Worm (Caenorhabditis elegans) whole organism, early embryonic: ENCODE data around the gene ippk-1.

Source experiments
- B0310.2 ChIP-seq: sonication (generic microtip); optimal IDR thresholded peaks from 2 replicates; lab custom pipeline; 2016; ENCODE audit warnings: mild to moderate bottlenecking, missing genetic modification characterization, missing compliant biosample characterization
- F13C5.2 ChIP-seq: sonication (generic microtip); optimal IDR thresholded peaks from 2 replicates; lab custom pipeline; 2017; ENCODE audit warnings: mild to moderate bottlenecking, missing genetic modification characterization, inconsistent platforms, missing compliant biosample characterization
- aly-1 ChIP-seq: sonication (generic microtip); optimal IDR thresholded peaks from 2 replicates; lab custom pipeline; 2016; ENCODE audit warnings: missing genetic modification characterization, missing compliant biosample characterization
- ama-1 ChIP-seq: fragments of 150-350 bp; optimal IDR thresholded peaks from 2 replicates; lab custom pipeline; 2014
- ceh-13 ChIP-seq: fragments of 200-800 bp; sonication (Bioruptor generic); optimal IDR thresholded peaks from 2 replicates; lab custom pipeline; 2018; ENCODE audit warnings: mild to moderate bottlenecking, missing genetic modification characterization, missing compliant biosample characterization
- ceh-36 ChIP-seq: sonication (generic microtip); optimal IDR thresholded peaks from 2 replicates; lab custom pipeline; 2016; ENCODE audit warnings: missing genetic modification characterization, inconsistent platforms, missing compliant biosample characterization
- ets-7 ChIP-seq: sonication (generic microtip); optimal IDR thresholded peaks from 2 replicates; lab custom pipeline; 2016; ENCODE audit warnings: missing genotype, missing genetic modification characterization, missing compliant biosample characterization
- flt-1 ChIP-seq: fragments of 200-800 bp; sonication (Bioruptor generic); IDR thresholded peaks from 2 replicates; pipeline ENCODE4 v1.3.6; 2022; ENCODE audit warnings: missing genetic modification characterization, missing compliant biosample characterization
- hmbx-1 ChIP-seq: sonication (generic microtip); optimal IDR thresholded peaks from 2 replicates; lab custom pipeline; 2016; ENCODE audit warnings: mild to moderate bottlenecking, missing genetic modification characterization, missing compliant biosample characterization
- hmg-4 ChIP-seq: fragments of 200-800 bp; sonication (Bioruptor generic); optimal IDR thresholded peaks from 2 replicates; lab custom pipeline; 2018; ENCODE audit warnings: mild to moderate bottlenecking, missing genetic modification characterization, missing compliant biosample characterization
- hnd-1 ChIP-seq: sonication (generic microtip); optimal IDR thresholded peaks from 2 replicates; lab custom pipeline; 2016; ENCODE audit warnings: missing genetic modification characterization, missing compliant biosample characterization
- pes-1 ChIP-seq: fragments of 200-800 bp; sonication (Bioruptor generic); IDR thresholded peaks from 2 replicates; pipeline ENCODE4 v1.3.6; 2022; ENCODE audit warnings: missing genetic modification reagents, missing genetic modification characterization, missing compliant biosample characterization
- scrt-1 ChIP-seq: fragments of 200-800 bp; sonication (Bioruptor generic); IDR thresholded peaks from 2 replicates; pipeline ENCODE4 v1.3.6; 2022; ENCODE audit warnings: missing genetic modification characterization, missing compliant biosample characterization
- sea-1 ChIP-seq: fragments of 200-800 bp; sonication (Bioruptor generic); conservative IDR thresholded peaks from 2 replicates; pipeline ENCODE4 v1.3.6; 2022; ENCODE audit warnings: missing genetic modification characterization, missing compliant biosample characterization
- tbx-11 ChIP-seq: fragments of 200-800 bp; sonication (Bioruptor generic); IDR thresholded peaks from 2 replicates; pipeline ENCODE4 v1.3.6; 2022; ENCODE audit warnings: missing genetic modification characterization, missing compliant biosample characterization
- tbx-37 ChIP-seq: fragments of 200-800 bp; sonication (Bioruptor generic); conservative IDR thresholded peaks from 2 replicates; pipeline ENCODE4 v1.3.6; 2022; ENCODE audit warnings: missing genetic modification reagents, missing genetic modification characterization, missing compliant biosample characterization
- tra-4 ChIP-seq: sonication (generic microtip); optimal IDR thresholded peaks from 2 replicates; lab custom pipeline; 2017; ENCODE audit warnings: missing genetic modification characterization, missing compliant biosample characterization

ippk-1 gene

ce11 chrII:12023315-12023878, 19.3 kb upstream of the ippk-1 start, which contains the start of gene Y17G7B.12:
Gene Y17G7B.12, plus strand, starts transcription at chrII:12023861.
- TF ChIP-seq F13C5.2 (tag; lab: Kevin White, UChicago) (peak; percentile 22), pes-1 (GFP tag; lab: Robert Waterston, UW) (no peak)

DNA sequence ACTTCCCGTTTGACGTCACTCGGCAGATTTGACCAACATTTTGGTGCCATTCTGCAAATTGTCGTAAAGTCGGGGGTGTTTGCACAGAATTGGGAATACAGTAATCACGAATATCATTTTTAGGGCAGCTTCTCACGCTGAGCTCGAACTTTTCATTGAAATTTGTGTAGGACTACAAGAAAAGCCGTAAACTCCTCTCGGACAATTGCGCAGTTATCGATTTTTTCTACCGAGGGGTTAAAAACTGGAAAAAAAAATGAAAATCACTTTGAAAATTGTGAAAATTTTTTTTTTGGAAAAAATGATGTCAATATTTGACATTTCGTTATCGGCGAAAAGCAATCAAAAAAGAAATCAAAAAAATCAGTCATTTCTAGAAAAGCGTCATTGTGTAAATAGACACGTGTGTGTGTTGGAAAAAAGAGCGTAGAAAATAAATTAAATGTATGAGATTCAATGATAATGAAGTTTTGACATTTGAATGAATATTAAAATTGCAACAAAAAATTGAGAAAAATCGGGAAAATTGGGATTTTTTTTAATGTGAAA, 14.9 kb upstream of the ippk-1 start, which contains the start of gene Y17G7B.8:
Gene Y17G7B.8 (minus strand): TSS at position 51 of the 549 bp plus-strand sequence.
- TF ChIP-seq tra-4 (no peak), ceh-13 (no peak), hmbx-1 (tag; lab: Kevin White, UChicago) (no peak), tbx-37 (GFP tag; lab: Robert Waterston, UW) (no peak), tbx-11 (GFP tag; lab: Robert Waterston, UW) (no peak), F13C5.2 (tag; lab: Kevin White, UChicago) (no peak), B0310.2 (tag; lab: Kevin White, UChicago) (no peak), scrt-1 (GFP tag; lab: Robert Waterston, UW) (no peak), hnd-1 (tag; lab: Kevin White, UChicago) (no peak), ets-7 (tag; lab: Kevin White, UChicago) (no peak), flt-1 (GFP tag; lab: Robert Waterston, UW) (no peak), pes-1 (GFP tag; lab: Robert Waterston, UW) (no peak), hmg-4 (no peak), sea-1 (GFP tag; lab: Robert Waterston, UW) (no peak), ama-1 (lab: Kevin White, UChicago) (no peak), ceh-36 (no peak), aly-1 (tag; lab: Kevin White, UChicago) (no peak)

DNA sequence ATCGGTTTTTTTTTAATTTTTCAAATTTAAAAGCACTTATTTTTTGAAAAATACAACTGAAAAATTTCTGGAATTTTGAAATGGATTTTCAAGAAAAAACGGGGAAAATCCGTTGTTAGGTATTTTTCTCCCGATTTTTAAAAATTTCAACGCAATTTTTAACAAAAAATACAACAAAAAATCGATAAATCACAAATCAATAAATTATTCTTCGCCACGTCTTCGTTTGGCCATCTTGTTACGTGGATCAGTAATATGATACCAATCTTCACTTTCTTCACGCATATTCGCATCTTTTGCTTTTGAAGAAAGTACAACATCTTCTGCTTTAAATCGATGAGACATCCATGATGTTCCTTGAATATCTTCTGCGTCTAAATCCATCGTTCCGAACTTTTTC, 14.0 kb upstream of the ippk-1 start:
- no peak for TF ChIP-seq hnd-1 (tag; lab: Kevin White, UChicago)
- no peak for TF ChIP-seq hmbx-1 (tag; lab: Kevin White, UChicago)

DNA sequence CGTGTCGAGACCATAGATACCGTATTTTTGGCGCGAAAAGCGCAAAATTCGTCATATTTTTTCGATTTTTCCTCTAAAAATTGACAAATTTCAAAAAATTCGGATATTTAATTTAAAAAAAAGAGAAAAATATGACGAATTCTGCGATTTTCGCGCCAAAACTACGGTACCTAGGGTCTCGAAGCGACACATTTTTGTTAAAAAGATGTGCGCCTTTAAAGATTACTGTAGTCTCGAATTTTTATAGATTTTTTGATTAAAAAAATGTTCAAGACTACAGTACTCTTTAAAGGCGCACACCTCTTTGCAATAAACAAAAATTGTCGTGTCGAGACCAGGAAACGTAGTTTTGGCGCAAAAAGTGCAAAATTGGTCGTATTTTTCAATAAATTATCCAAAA, 6.6 kb upstream of the ippk-1 start:
- TF ChIP-seq aly-1 (tag; lab: Kevin White, UChicago) = no peak
- TF ChIP-seq F13C5.2 (tag; lab: Kevin White, UChicago) = no peak
- no peak for TF ChIP-seq scrt-1 (GFP tag; lab: Robert Waterston, UW)
- no peak for TF ChIP-seq hmbx-1 (tag; lab: Kevin White, UChicago)
- TF ChIP-seq ets-7 (tag; lab: Kevin White, UChicago) = no peak
- no peak for TF ChIP-seq B0310.2 (tag; lab: Kevin White, UChicago)
- no peak for TF ChIP-seq pes-1 (GFP tag; lab: Robert Waterston, UW)
- TF ChIP-seq hmg-4 = no peak
- no peak for TF ChIP-seq tra-4
- TF ChIP-seq ceh-13 = no peak
- TF ChIP-seq hnd-1 (tag; lab: Kevin White, UChicago) = no peak
- TF ChIP-seq tbx-37 (GFP tag; lab: Robert Waterston, UW) = no peak
- no peak for TF ChIP-seq sea-1 (GFP tag; lab: Robert Waterston, UW)
- TF ChIP-seq ama-1 (lab: Kevin White, UChicago) = no peak
- no peak for TF ChIP-seq flt-1 (GFP tag; lab: Robert Waterston, UW)
- TF ChIP-seq tbx-11 (GFP tag; lab: Robert Waterston, UW) = no peak

DNA sequence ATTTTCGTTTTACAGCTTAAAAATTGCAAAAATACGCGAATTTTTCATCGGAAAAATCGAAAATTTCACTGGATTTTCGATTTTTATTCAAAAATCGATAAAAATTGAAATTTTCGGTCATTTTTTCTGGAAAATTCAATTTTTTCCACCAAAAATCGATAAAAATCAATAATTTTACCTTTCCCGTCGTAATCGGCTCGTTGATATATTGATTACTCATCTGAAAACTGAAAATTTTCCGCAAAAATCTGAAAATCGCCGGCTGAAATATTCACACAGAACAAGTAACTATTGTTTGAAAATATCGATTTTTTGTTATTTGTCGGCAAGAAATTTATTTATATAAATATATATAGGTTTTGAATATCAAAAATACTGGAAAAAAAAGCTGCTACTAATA, 6.2 kb upstream of the ippk-1 start, which contains the start of gene cyn-16:
Gene cyn-16 (minus strand): TSS at position 227 of the 400 bp plus-strand sequence.
- TF ChIP-seq ceh-36 = no peak
- TF ChIP-seq aly-1 (tag; lab: Kevin White, UChicago) = no peak
- no peak for TF ChIP-seq B0310.2 (tag; lab: Kevin White, UChicago)

DNA sequence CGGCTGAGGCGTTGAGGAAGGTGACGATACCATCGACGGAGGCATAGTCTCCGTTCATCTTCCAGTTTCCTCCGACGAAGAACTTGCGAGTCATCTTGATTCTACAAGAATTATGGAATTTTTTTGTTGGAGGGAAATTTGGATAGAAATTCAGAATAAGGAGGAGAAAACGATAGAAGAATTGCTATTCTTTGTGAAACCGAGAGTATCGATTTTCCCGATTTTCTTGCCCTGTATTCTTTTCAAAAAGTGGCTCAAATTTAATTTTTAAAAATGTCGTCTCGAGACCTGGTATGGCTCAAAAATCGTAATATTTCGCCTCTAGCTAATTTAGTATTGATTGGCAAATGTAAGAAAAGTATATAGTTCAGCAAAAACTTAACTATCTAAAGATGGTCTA, 3.7 kb upstream of the ippk-1 start, which contains the start of gene tpi-1:
Gene tpi-1 (minus strand): TSS at position 101 of the 400 bp plus-strand sequence.
- TF ChIP-seq ceh-13 = no peak
- TF ChIP-seq B0310.2 (tag; lab: Kevin White, UChicago) = no peak
- TF ChIP-seq scrt-1 (GFP tag; lab: Robert Waterston, UW) = no peak
- TF ChIP-seq aly-1 (tag; lab: Kevin White, UChicago) = no peak
- TF ChIP-seq sea-1 (GFP tag; lab: Robert Waterston, UW) = no peak
- no peak for TF ChIP-seq ama-1 (lab: Kevin White, UChicago)
- no peak for TF ChIP-seq F13C5.2 (tag; lab: Kevin White, UChicago)
- TF ChIP-seq pes-1 (GFP tag; lab: Robert Waterston, UW) = no peak
- TF ChIP-seq tra-4 = no peak
- TF ChIP-seq ets-7 (tag; lab: Kevin White, UChicago) = no peak
- TF ChIP-seq ceh-36 = no peak
- TF ChIP-seq hnd-1 (tag; lab: Kevin White, UChicago) = no peak
- TF ChIP-seq tbx-37 (GFP tag; lab: Robert Waterston, UW) = no peak
- TF ChIP-seq tbx-11 (GFP tag; lab: Robert Waterston, UW) = no peak
- no peak for TF ChIP-seq hmbx-1 (tag; lab: Kevin White, UChicago)
- TF ChIP-seq hmg-4 = no peak
- no peak for TF ChIP-seq flt-1 (GFP tag; lab: Robert Waterston, UW)

DNA sequence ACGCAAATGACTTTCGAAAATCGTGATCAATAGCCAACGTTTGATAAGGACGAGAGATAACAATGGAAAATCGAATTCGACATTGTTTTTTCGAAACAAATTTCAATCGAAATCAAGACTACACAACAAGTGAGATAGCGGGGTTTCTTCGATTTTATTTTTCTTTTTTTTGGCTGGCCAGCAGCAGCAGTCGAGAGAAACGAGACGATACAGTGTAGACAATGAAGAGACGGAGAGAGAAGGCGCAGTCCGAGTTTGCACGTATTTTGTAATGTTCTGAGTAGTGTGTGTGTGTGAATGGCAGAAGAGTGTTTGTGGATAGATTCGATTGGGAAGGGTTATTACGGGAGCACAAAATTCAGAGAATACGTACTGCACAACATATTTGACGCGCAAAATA, 2.5 kb upstream of the ippk-1 start:
- TF ChIP-seq F13C5.2 (tag; lab: Kevin White, UChicago) = peak; percentile 23
- TF ChIP-seq ceh-13 = no peak
- TF ChIP-seq pes-1 (GFP tag; lab: Robert Waterston, UW) = no peak

- TF ChIP-seq flt-1 (GFP tag; lab: Robert Waterston, UW) (no peak), tra-4 (no peak), pes-1 (GFP tag; lab: Robert Waterston, UW) (no peak), scrt-1 (GFP tag; lab: Robert Waterston, UW) (no peak), aly-1 (tag; lab: Kevin White, UChicago) (no peak), sea-1 (GFP tag; lab: Robert Waterston, UW) (no peak), ceh-36 (no peak), tbx-11 (GFP tag; lab: Robert Waterston, UW) (no peak), F13C5.2 (tag; lab: Kevin White, UChicago) (no peak), ceh-13 (no peak), hmg-4 (no peak), ama-1 (lab: Kevin White, UChicago) (no peak), B0310.2 (tag; lab: Kevin White, UChicago) (no peak), hmbx-1 (tag; lab: Kevin White, UChicago) (no peak), tbx-37 (GFP tag; lab: Robert Waterston, UW) (no peak), ets-7 (tag; lab: Kevin White, UChicago) (no peak)
Measured at ce11 chrII:12041116-12041515, 1.6 kb upstream of the ippk-1 start.
